Worm (Caenorhabditis elegans) whole organism, L4 larva: ENCODE measurements around the gene best-15.

ENCODE experiments used
- F26F4.8 ChIP-seq: fragments of 200-800 bp; sonication (Bioruptor generic); conservative IDR thresholded peaks from 2 replicates; pipeline ENCODE4 v1.3.6; 2022; ENCODE audit warnings: missing genetic modification characterization, missing compliant biosample characterization
- F44E2.7 ChIP-seq: fragments of 200-800 bp; sonication (Bioruptor generic); IDR thresholded peaks from 2 replicates; pipeline ENCODE4 v2.1.2; 2022; ENCODE audit warnings: missing genetic modification characterization, missing compliant biosample characterization
- F49E8.2 ChIP-seq: sonication (generic microtip); optimal IDR thresholded peaks from 2 replicates; lab custom pipeline; 2016; ENCODE audit warnings: missing compliant biosample characterization, mild to moderate bottlenecking, missing genetic modification characterization, borderline replicate concordance
- R02D3.7 ChIP-seq: fragments of 150-350 bp; sonication (generic microtip); optimal IDR thresholded peaks from 3 replicates; lab custom pipeline; 2014; ENCODE audit warnings: missing biosample characterization, missing genetic modification characterization
- T20F7.1 ChIP-seq: fragments of 200-800 bp; sonication (Bioruptor generic); optimal IDR thresholded peaks from 2 replicates; lab custom pipeline; 2018; ENCODE audit warnings: mild to moderate bottlenecking, missing genetic modification characterization, missing compliant biosample characterization
- ZK337.2 ChIP-seq: fragments of 200-800 bp; sonication (Bioruptor generic); IDR thresholded peaks from 2 replicates; pipeline ENCODE4 v1.3.6; 2022; ENCODE audit warnings: missing genetic modification reagents, missing genetic modification characterization, missing compliant biosample characterization
- ZK546.5 ChIP-seq, 2 experiments: sonication (generic microtip); optimal IDR thresholded peaks; 2 replicates each; lab custom pipeline; 2017; ENCODE audit warnings: missing biosample characterization in 2 of 2, missing genetic modification characterization in 2 of 2
- aha-1 ChIP-seq: fragments of 150-350 bp; peaks from one replicate; lab custom pipeline; 2014; ENCODE audit warnings: missing biosample characterization, missing genetic modification characterization
- ama-1 ChIP-seq: fragments of 150-350 bp; optimal IDR thresholded peaks from 2 replicates; lab custom pipeline; 2014; ENCODE audit warnings: inconsistent platforms, mixed read lengths
- ceh-28 ChIP-seq: fragments of 150-350 bp; optimal IDR thresholded peaks from 2 replicates; lab custom pipeline; 2014; ENCODE audit warnings: missing biosample characterization, missing genetic modification reagents, missing genetic modification characterization
- cey-2 ChIP-seq: sonication (generic microtip); optimal IDR thresholded peaks from 3 replicates; lab custom pipeline; 2017; ENCODE audit warnings: missing genetic modification characterization, mild to moderate bottlenecking, missing compliant biosample characterization, antibody characterized with exemption, borderline replicate concordance; ENCODE audit not compliant: insufficient read depth
- daf-16 ChIP-seq, 3 experiments: sonication (generic microtip); optimal IDR thresholded peaks; 2 replicates each; lab custom pipeline; 2016 to 2017; ENCODE audit warnings: missing genetic modification characterization in 3 of 3, missing genetic modification reagents in 3 of 3, mild to moderate bottlenecking in 2 of 3, missing compliant biosample characterization in 2 of 3, missing biosample characterization in 1 of 3, moderate library complexity in 1 of 3
- dmd-6 ChIP-seq: fragments of 200-800 bp; sonication (Bioruptor generic); IDR thresholded peaks from 2 replicates; pipeline ENCODE4 v1.3.6; 2022; ENCODE audit warnings: missing genetic modification reagents, missing genetic modification characterization, missing compliant biosample characterization
- dmd-9 ChIP-seq: fragments of 200-800 bp; sonication (Bioruptor generic); IDR thresholded peaks from 2 replicates; pipeline ENCODE4 v1.3.6; 2022; ENCODE audit warnings: missing genetic modification reagents, missing genetic modification characterization, missing compliant biosample characterization
- dve-1 ChIP-seq: sonication (generic microtip); optimal IDR thresholded peaks from 2 replicates; lab custom pipeline; 2017; ENCODE audit warnings: antibody characterized with exemption, mild to moderate bottlenecking, missing genetic modification characterization, missing compliant biosample characterization; ENCODE audit not compliant: insufficient read depth
- egl-43 ChIP-seq: fragments of 200-800 bp; sonication (Bioruptor generic); IDR thresholded peaks from 2 replicates; pipeline ENCODE4 v1.3.6; 2022; ENCODE audit warnings: missing genetic modification reagents, missing genetic modification characterization, missing compliant biosample characterization
- hlh-11 ChIP-seq: fragments of 200-800 bp; sonication (Bioruptor generic); optimal IDR thresholded peaks from 2 replicates; lab custom pipeline; 2018; ENCODE audit warnings: mild to moderate bottlenecking, missing genetic modification characterization, missing compliant biosample characterization
- hlh-30 ChIP-seq: sonication (generic microtip); optimal IDR thresholded peaks from 2 replicates; lab custom pipeline; 2017; ENCODE audit warnings: antibody characterized with exemption, mild to moderate bottlenecking, missing genetic modification characterization, missing compliant biosample characterization; ENCODE audit not compliant: insufficient read depth
- lin-38 ChIP-seq: fragments of 200-800 bp; sonication (Bioruptor generic); IDR thresholded peaks from 2 replicates; pipeline ENCODE4 v1.3.6; 2022; ENCODE audit warnings: missing genetic modification reagents, missing genetic modification characterization, missing compliant biosample characterization
- mxl-3 ChIP-seq: fragments of 200-800 bp; sonication (Bioruptor generic); optimal IDR thresholded peaks from 2 replicates; lab custom pipeline; 2018; ENCODE audit warnings: mild to moderate bottlenecking, missing genetic modification characterization, missing compliant biosample characterization
- nhr-10 ChIP-seq: fragments of 150-350 bp; optimal IDR thresholded peaks from 2 replicates; lab custom pipeline; 2014; ENCODE audit warnings: missing biosample characterization, missing genetic modification characterization
- nhr-28 ChIP-seq: fragments of 150-350 bp; optimal IDR thresholded peaks from 2 replicates; lab custom pipeline; 2014; ENCODE audit warnings: missing biosample characterization, missing genetic modification characterization
- nhr-48 ChIP-seq: sonication (generic microtip); optimal IDR thresholded peaks from 2 replicates; lab custom pipeline; 2016; ENCODE audit warnings: mild to moderate bottlenecking, missing genetic modification characterization, missing compliant biosample characterization
- nhr-6 ChIP-seq: fragments of 150-350 bp; optimal IDR thresholded peaks from 2 replicates; lab custom pipeline; 2014; ENCODE audit warnings: missing biosample characterization, missing genetic modification characterization
- nhr-76 ChIP-seq: fragments of 150-350 bp; optimal IDR thresholded peaks from 2 replicates; lab custom pipeline; 2014; ENCODE audit warnings: missing biosample characterization, missing genetic modification characterization
- nhr-77 ChIP-seq: fragments of 150-350 bp; optimal IDR thresholded peaks from 2 replicates; lab custom pipeline; 2014; ENCODE audit warnings: missing biosample characterization, missing genetic modification characterization
- php-3 ChIP-seq: fragments of 200-800 bp; sonication (Bioruptor generic); IDR thresholded peaks from 2 replicates; pipeline ENCODE4 v1.3.6; 2022; ENCODE audit warnings: missing genetic modification reagents, missing genetic modification characterization, missing compliant biosample characterization
- pqm-1 ChIP-seq: sonication (generic microtip); optimal IDR thresholded peaks from 2 replicates; lab custom pipeline; 2017; ENCODE audit warnings: missing biosample characterization, missing genetic modification characterization
- skn-1 ChIP-seq: fragments of 150-350 bp; optimal IDR thresholded peaks from 2 replicates; lab custom pipeline; 2014; ENCODE audit warnings: missing biosample characterization, missing genetic modification characterization
- snpc-1.2 ChIP-seq: fragments of 200-800 bp; sonication (Bioruptor generic); IDR thresholded peaks from 2 replicates; pipeline ENCODE4 v1.3.6; 2022; ENCODE audit warnings: missing genetic modification reagents, missing genetic modification characterization, missing compliant biosample characterization
- snpc-4 ChIP-seq: fragments of 150-350 bp; optimal IDR thresholded peaks from 2 replicates; lab custom pipeline; 2014; ENCODE audit warnings: missing biosample characterization, missing genetic modification characterization
- spr-1 ChIP-seq: sonication (generic microtip); optimal IDR thresholded peaks from 2 replicates; lab custom pipeline; 2016; ENCODE audit warnings: mild to moderate bottlenecking, missing genetic modification characterization, missing compliant biosample characterization
- tag-97 ChIP-seq: fragments of 200-800 bp; sonication (Bioruptor generic); IDR thresholded peaks from 2 replicates; pipeline ENCODE4 v1.3.6; 2022; ENCODE audit warnings: missing genetic modification characterization, missing compliant biosample characterization
- zag-1 ChIP-seq: fragments of 150-350 bp; optimal IDR thresholded peaks from 2 replicates; lab custom pipeline; 2014; ENCODE audit warnings: missing biosample characterization, missing genetic modification characterization
- ztf-11 ChIP-seq: fragments of 150-350 bp; optimal IDR thresholded peaks from 2 replicates; lab custom pipeline; 2014; ENCODE audit warnings: missing biosample characterization, missing genetic modification characterization
- ztf-7 ChIP-seq: fragments of 150-350 bp; optimal IDR thresholded peaks from 2 replicates; lab custom pipeline; 2014; ENCODE audit warnings: missing biosample characterization, missing genetic modification characterization

Gene best-15

ce11 chrIV:10796707-10797106, 35.3 kb downstream of the best-15 start:
- peak; percentile 89 for TF ChIP-seq aha-1 (tag; lab: Kevin White, UChicago)
- TF ChIP-seq egl-43 = no peak
- peak; percentile 43 for TF ChIP-seq dmd-6 (GFP tag; lab: Robert Waterston, UW)
- peak; percentile 21 for TF ChIP-seq pqm-1 (tag; lab: Kevin White, UChicago)
- peak; percentile 83 for TF ChIP-seq dve-1 (tag; lab: Kevin White, UChicago)
- peak; percentile 45 for TF ChIP-seq hlh-11 (tag; lab: Kevin White, UChicago)
- peak; percentile 10 for TF ChIP-seq nhr-48
- peak; percentile 48 for TF ChIP-seq nhr-28
- no peak for TF ChIP-seq ztf-7 (tag; lab: Kevin White, UChicago)
- TF ChIP-seq snpc-1.2 (GFP tag; lab: Robert Waterston, UW) = no peak
- no peak for TF ChIP-seq daf-16 (GFP tag; optimal IDR thresholded peaks at IDR 0.05; lab: Kevin White, UChicago)
- peak; percentile 95 for TF ChIP-seq daf-16 (tag; optimal IDR thresholded peaks at IDR 0.05; lab: Kevin White, UChicago)

DNA sequence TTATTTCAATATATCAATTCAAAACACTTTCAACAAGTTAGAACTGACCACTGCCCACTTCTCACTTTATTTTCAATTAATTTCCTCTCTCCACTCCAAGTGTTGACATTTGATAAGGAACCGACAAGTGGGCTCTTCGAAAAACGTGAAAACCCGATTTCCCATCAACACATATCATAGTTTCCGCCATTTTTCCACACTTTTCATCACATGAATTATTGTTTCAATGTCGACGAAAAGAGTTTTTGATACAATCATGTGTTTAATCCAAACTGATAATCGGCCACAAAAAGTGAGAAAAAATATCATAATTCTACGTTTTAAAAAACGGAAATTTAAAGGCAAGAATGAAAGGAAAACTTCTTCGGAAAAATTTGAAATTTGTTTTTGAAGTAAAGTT, 36.4 kb downstream of the best-15 start:
- no peak for TF ChIP-seq nhr-10
- no peak for TF ChIP-seq daf-16 (GFP tag; optimal IDR thresholded peaks at IDR 0.05; lab: Kevin White, UChicago)
- peak; percentile 96 for TF ChIP-seq daf-16 (tag; optimal IDR thresholded peaks at IDR 0.05; lab: Kevin White, UChicago)
- peak; percentile 32 for TF ChIP-seq pqm-1 (tag; lab: Kevin White, UChicago)
- TF ChIP-seq hlh-30 (tag; lab: Kevin White, UChicago) = peak; percentile 58
- TF ChIP-seq hlh-11 (tag; lab: Kevin White, UChicago) = peak; percentile 76
- TF ChIP-seq mxl-3 = no peak
- no peak for TF ChIP-seq nhr-76 (tag; lab: Kevin White, UChicago)
- TF ChIP-seq nhr-6 (tag; lab: Kevin White, UChicago) = no peak
- peak; percentile 82 for TF ChIP-seq dve-1 (tag; lab: Kevin White, UChicago)
- TF ChIP-seq zag-1 (tag; lab: Kevin White, UChicago) = no peak
- TF ChIP-seq cey-2 (tag; lab: Kevin White, UChicago) = no peak
- peak; percentile 46; the same call in 1 of the 2 replicates for TF ChIP-seq dmd-6 (GFP tag; lab: Robert Waterston, UW)
- no peak for TF ChIP-seq spr-1
- no peak for TF ChIP-seq ama-1 (lab: Kevin White, UChicago)
- TF ChIP-seq php-3 (GFP tag; lab: Robert Waterston, UW) = peak; percentile 51; the same call in 1 of the 2 replicates
- peak; percentile 37 for TF ChIP-seq nhr-28
- no peak for TF ChIP-seq ceh-28 (tag; lab: Kevin White, UChicago)
- TF ChIP-seq tag-97 (GFP tag; lab: Robert Waterston, UW) = no peak
- no peak for TF ChIP-seq R02D3.7 (tag; lab: Kevin White, UChicago)
- no peak for TF ChIP-seq ZK546.5 (tag; optimal IDR thresholded peaks at IDR 0.05; lab: Kevin White, UChicago)
- no peak for TF ChIP-seq lin-38 (GFP tag; lab: Robert Waterston, UW)
- no peak for TF ChIP-seq snpc-4 (tag; lab: Kevin White, UChicago)

DNA sequence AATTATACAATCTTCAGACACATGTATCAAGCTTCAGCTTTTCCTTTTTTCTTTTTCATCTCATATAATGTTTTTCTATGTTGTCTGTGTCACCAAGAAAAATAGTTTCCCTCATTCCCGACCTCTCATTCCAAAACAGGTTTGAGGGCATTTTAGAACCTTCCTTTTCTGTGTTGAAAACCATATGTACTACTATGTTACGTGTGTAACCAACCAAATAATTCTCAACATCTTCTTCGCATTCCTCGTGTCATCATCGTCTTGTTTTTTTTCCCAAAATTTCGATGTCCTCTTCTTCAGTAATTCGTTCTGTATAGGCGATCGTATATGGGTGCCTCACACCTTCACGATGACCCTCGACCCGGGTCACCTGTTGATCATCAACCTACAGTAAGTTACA, 41.7 kb downstream of the best-15 start, which contains the start of gene pept-2:
Gene pept-2 (plus strand): TSS at position 301 of the 400 bp plus-strand sequence.
- TF ChIP-seq F44E2.7 (no peak), F49E8.2 (tag; lab: Kevin White, UChicago) (no peak), T20F7.1 (no peak), dmd-9 (GFP tag; lab: Robert Waterston, UW) (no peak), ZK337.2 (GFP tag; lab: Robert Waterston, UW) (no peak), ztf-11 (no peak), skn-1 (tag; lab: Kevin White, UChicago) (no peak), nhr-77 (tag; lab: Kevin White, UChicago) (no peak)
- TF ChIP-seq, all 104 proteins: peak for 0

ce11 chrIV:10786731-10787130, 45.3 kb downstream of the best-15 start, which contains the start of gene srd-7:
Gene srd-7, minus strand, starts transcription at chrIV:10786831.
- no peak for TF ChIP-seq F26F4.8 (GFP tag; lab: Robert Waterston, UW)
